Worm (Caenorhabditis elegans) whole organism, L4 larva: ENCODE data around the gene seip-1.
"Not testable (repeated sequence)": the region's sequence is repeated elsewhere in the genome, so short reads cannot be mapped to it uniquely, and the experiment has no call there.

Experiments used
- Y48G9A.11 ChIP-seq: fragments of 200-800 bp; sonication (Bioruptor generic); IDR thresholded peaks from 2 replicates; pipeline ENCODE4 v1.3.6; 2022; ENCODE audit warnings: missing genetic modification reagents, missing genetic modification characterization, missing compliant biosample characterization
- aly-2 ChIP-seq: sonication (generic microtip); optimal IDR thresholded peaks from 2 replicates; lab custom pipeline; 2018; ENCODE audit warnings: missing biosample characterization, missing genetic modification characterization
- ama-1 ChIP-seq: fragments of 150-350 bp; optimal IDR thresholded peaks from 2 replicates; lab custom pipeline; 2014; ENCODE audit warnings: inconsistent platforms, mixed read lengths
- arid-1 ChIP-seq: fragments of 200-800 bp; sonication (Bioruptor generic); conservative IDR thresholded peaks from 2 replicates; pipeline ENCODE4 v1.3.6; 2022; ENCODE audit warnings: missing genetic modification reagents, missing genetic modification characterization, missing compliant biosample characterization
- ces-1 ChIP-seq: fragments of 150-350 bp; sonication (generic microtip); optimal IDR thresholded peaks from 4 replicates; lab custom pipeline; 2014; ENCODE audit warnings: missing biosample characterization, missing genetic modification reagents, missing genetic modification characterization
- nhr-48 ChIP-seq: sonication (generic microtip); optimal IDR thresholded peaks from 2 replicates; lab custom pipeline; 2016; ENCODE audit warnings: mild to moderate bottlenecking, missing genetic modification characterization, missing compliant biosample characterization
- skn-1 ChIP-seq: fragments of 150-350 bp; optimal IDR thresholded peaks from 2 replicates; lab custom pipeline; 2014; ENCODE audit warnings: missing biosample characterization, missing genetic modification characterization

ce11 chrV:6069968-6070367, 16.9 kb upstream of the seip-1 start, which contains the start of gene fbxa-214:
- TF ChIP-seq Y48G9A.11 (GFP tag; lab: Robert Waterston, UW); nhr-48 (tag; lab: Kevin White, UChicago); ama-1 (lab: Kevin White, UChicago); aly-2 (tag; lab: Kevin White, UChicago); ces-1 (GFP tag; lab: Kevin White, UChicago); arid-1 (GFP tag; lab: Robert Waterston, UW); skn-1 (tag; lab: Kevin White, UChicago): not testable (repeated sequence)
